Worm (Caenorhabditis elegans): ENCODE data around the gene F55G11.1.

F55G11.1 gene

DNA sequence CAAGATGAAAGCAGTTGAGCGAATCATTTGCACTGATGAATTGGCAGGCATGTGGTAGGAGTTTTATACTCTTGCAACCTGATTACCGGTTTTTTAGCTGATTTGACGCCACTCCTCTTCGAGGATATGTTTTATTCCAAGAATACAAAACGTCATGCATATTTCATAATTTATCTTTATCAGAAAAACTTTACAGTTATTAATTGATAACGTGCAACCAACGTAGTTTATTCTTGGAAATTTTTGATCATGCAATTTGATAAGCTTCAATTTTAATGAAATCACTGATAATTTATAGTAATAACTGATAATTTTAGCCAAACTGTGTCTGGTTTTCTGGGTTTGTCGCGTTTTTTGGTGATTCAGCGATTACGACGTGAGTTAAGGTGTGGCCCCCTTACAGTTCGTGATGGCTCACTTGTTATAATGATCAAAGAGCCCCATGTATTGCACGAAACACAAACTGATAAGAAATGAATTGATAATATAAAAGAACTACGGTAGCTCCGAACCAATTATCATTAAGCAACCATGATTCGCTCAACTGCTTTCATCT is 10.1 kb downstream of the F55G11.1 start, which contains the start of the genes cld-1 and dod-21:
cld-1 (minus strand) TSS at position 51 of the 556 bp plus-strand sequence.
dod-21 (plus strand) TSS at position 518 of the 556 bp plus-strand sequence.
- TF ChIP-seq alr-1 (tag; optimal IDR thresholded peaks at IDR 0.05; ENCODE audit: borderline replicate concordance) (no peak), fkh-4 (tag; optimal IDR thresholded peaks at IDR 0.05; ENCODE audit: borderline replicate concordance) (no peak), tlp-1 (tag; optimal IDR thresholded peaks at IDR 0.05) (peak; percentile 66), aly-2 (tag; optimal IDR thresholded peaks at IDR 0.05) (no peak), elt-2 (tag; optimal IDR thresholded peaks at IDR 0.05) (peak; percentile 100), lsy-2 (tag; optimal IDR thresholded peaks at IDR 0.05) (no peak), ztf-4 (tag; optimal IDR thresholded peaks at IDR 0.05) (no peak), ceh-8 (GFP tag; optimal IDR thresholded peaks at IDR 0.05) (no peak), nhr-71 (tag; optimal IDR thresholded peaks at IDR 0.05) (peak; percentile 40), ets-5 (GFP tag; IDR thresholded peaks at IDR 0.05) (no peak), grh-1 (GFP tag; IDR thresholded peaks at IDR 0.05) (no peak), jun-1 (tag; optimal IDR thresholded peaks at IDR 0.05) (no peak), pqm-1 (tag; optimal IDR thresholded peaks at IDR 0.05) (peak; percentile 5), fos-1 (tag; optimal IDR thresholded peaks at IDR 0.05) (no peak), nhr-90 (tag; optimal IDR thresholded peaks at IDR 0.05; ENCODE audit: poor library complexity) (peak; percentile 28), nhr-20 (tag; optimal IDR thresholded peaks at IDR 0.05) (peak; percentile 14), hpl-2 (GFP tag; optimal IDR thresholded peaks at IDR 0.05) (no peak), nhr-84 (tag; optimal IDR thresholded peaks at IDR 0.05) (no peak)

ce11 chrIV:12926639-12927038 is 19.7 kb downstream of the F55G11.1 start, which contains the start of gene srlf-5:
srlf-5 (minus strand) TSS chrIV:12926739.
- TF ChIP-seq mdl-1 (tag; optimal IDR thresholded peaks at IDR 0.05) (no peak), lin-39 (tag; optimal IDR thresholded peaks at IDR 0.05) (no peak), ztf-4 (tag; optimal IDR thresholded peaks at IDR 0.05) (no peak), lir-3 (tag; optimal IDR thresholded peaks at IDR 0.05; ENCODE audit: poor library complexity) (no peak), unc-62 (GFP tag; optimal IDR thresholded peaks at IDR 0.05) (no peak), nhr-85 (tag) (no peak), lin-15B (tag; optimal IDR thresholded peaks at IDR 0.05) (no peak), pag-3 (tag; optimal IDR thresholded peaks at IDR 0.05; ENCODE audit: borderline replicate concordance, insufficient read depth) (no peak), unc-130 (tag; optimal IDR thresholded peaks at IDR 0.05) (no peak), grh-1 (GFP tag; IDR thresholded peaks at IDR 0.05) (no peak)

DNA sequence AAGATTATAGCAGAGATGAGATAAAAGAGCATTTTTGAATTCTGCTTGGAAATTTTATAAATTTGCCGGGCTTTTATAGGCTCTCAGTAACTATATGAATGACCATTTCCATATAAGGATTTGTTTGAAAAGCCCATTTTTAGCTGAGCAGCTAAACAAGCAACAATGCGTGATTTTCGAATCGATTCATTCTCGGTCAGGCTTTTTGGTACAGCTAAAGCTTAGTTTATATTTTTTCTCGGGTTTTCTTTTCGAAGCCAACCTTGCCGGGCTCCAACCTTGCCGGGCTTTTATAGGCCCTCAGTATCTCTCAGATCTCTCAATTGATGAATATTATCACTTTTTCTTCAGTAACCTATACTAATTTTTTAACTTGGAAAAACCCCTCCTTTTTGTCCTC is 22.1 kb downstream of the F55G11.1 start, which contains the start of gene srlf-4:
srlf-4 (minus strand) TSS at position 101 of the 400 bp plus-strand sequence.
- TF ChIP-seq pag-3 (tag; optimal IDR thresholded peaks at IDR 0.05; ENCODE audit: borderline replicate concordance, insufficient read depth) (no peak), xbp-1 (tag; optimal IDR thresholded peaks at IDR 0.05) (no peak), nhr-90 (tag; optimal IDR thresholded peaks at IDR 0.05; ENCODE audit: poor library complexity) (no peak), alr-1 (tag; optimal IDR thresholded peaks at IDR 0.05; ENCODE audit: borderline replicate concordance) (no peak), lin-39 (tag; optimal IDR thresholded peaks at IDR 0.05) (no peak), lin-15B (tag; optimal IDR thresholded peaks at IDR 0.05) (no peak), nhr-28 (tag; optimal IDR thresholded peaks at IDR 0.05) (no peak), nhr-84 (tag; optimal IDR thresholded peaks at IDR 0.05) (no peak), isw-1 (GFP tag; IDR thresholded peaks at IDR 0.05) (no peak), sptf-1 (tag; optimal IDR thresholded peaks at IDR 0.05) (no peak), blmp-1 (tag; optimal IDR thresholded peaks at IDR 0.05) (no peak), fkh-4 (tag; optimal IDR thresholded peaks at IDR 0.05; ENCODE audit: borderline replicate concordance) (no peak), snpc-4 (tag; optimal IDR thresholded peaks at IDR 0.05) (no peak), nhr-47 (tag; optimal IDR thresholded peaks at IDR 0.05) (no peak), mab-9 (GFP tag; IDR thresholded peaks at IDR 0.05) (no peak), ceh-88 (GFP tag; IDR thresholded peaks at IDR 0.05) (no peak), pax-3 (tag; optimal IDR thresholded peaks at IDR 0.05) (no peak), jun-1 (tag; optimal IDR thresholded peaks at IDR 0.05) (no peak)

Measured in whole organism, L1 larva.